Worm (Caenorhabditis elegans) whole organism, L4/young adult: Measurements from ENCODE around the gene T07F12.4.

Experiments
- W03F9.2 ChIP-seq: fragments of 150-350 bp; optimal IDR thresholded peaks from 2 replicates; lab custom pipeline; 2014; ENCODE audit warnings: missing biosample characterization, missing genetic modification characterization
- dao-5 ChIP-seq: sonication (generic microtip); optimal IDR thresholded peaks from 2 replicates; lab custom pipeline; 2016; ENCODE audit warnings: missing genotype, missing genetic modification characterization, moderate library complexity, missing compliant biosample characterization
- him-1 ChIP-seq: sonication (generic microtip); optimal IDR thresholded peaks from 2 replicates; lab custom pipeline; 2016; ENCODE audit warnings: missing genotype, missing genetic modification reagents, missing genetic modification characterization, missing compliant biosample characterization

The T07F12.4 gene

ce11 chrX:4900685-4901084, at the start of gene T07F12.4:
Gene T07F12.4 (minus strand): TSS chrX:4900814.
- TF ChIP-seq W03F9.2 (tag; lab: Kevin White, UChicago) = no peak
- TF ChIP-seq him-1 (tag; lab: Kevin White, UChicago) = no peak
- TF ChIP-seq dao-5 (tag; lab: Kevin White, UChicago) = no peak

- no peak for TF ChIP-seq dao-5 (tag; lab: Kevin White, UChicago)
- TF ChIP-seq him-1 (tag; lab: Kevin White, UChicago) = no peak
- no peak for TF ChIP-seq W03F9.2 (tag; lab: Kevin White, UChicago)
These were observed 47.1 kb upstream of the T07F12.4 start, which contains the start of gene tyra-3 for ce11 chrX:4947749-4948148. Gene tyra-3 (plus strand): TSS chrX:4948049.

- TF ChIP-seq dao-5 (tag; lab: Kevin White, UChicago) (no peak), W03F9.2 (tag; lab: Kevin White, UChicago) (no peak), him-1 (tag; lab: Kevin White, UChicago) (no peak)
These were observed 38.4 kb upstream of the T07F12.4 start for ce11 chrX:4938990-4939389.

ce11 chrX:4932964-4933363, 32.4 kb upstream of the T07F12.4 start:
- TF ChIP-seq him-1 (tag; lab: Kevin White, UChicago) = no peak
- no peak for TF ChIP-seq W03F9.2 (tag; lab: Kevin White, UChicago)
- TF ChIP-seq dao-5 (tag; lab: Kevin White, UChicago) = no peak

- no peak for TF ChIP-seq him-1 (tag; lab: Kevin White, UChicago)
- no peak for TF ChIP-seq W03F9.2 (tag; lab: Kevin White, UChicago)
These were observed 31.4 kb upstream of the T07F12.4 start for ce11 chrX:4932023-4932422.

ce11 chrX:4929657-4930056, 29.0 kb upstream of the T07F12.4 start, which contains the start of gene mct-4:
Gene mct-4 (minus strand): TSS chrX:4929757.
- no peak for TF ChIP-seq him-1 (tag; lab: Kevin White, UChicago)
- TF ChIP-seq dao-5 (tag; lab: Kevin White, UChicago) = no peak
- no peak for TF ChIP-seq W03F9.2 (tag; lab: Kevin White, UChicago)

ce11 chrX:4928118-4928517, 27.5 kb upstream of the T07F12.4 start:
- TF ChIP-seq dao-5 (tag; lab: Kevin White, UChicago) (no peak), him-1 (tag; lab: Kevin White, UChicago) (no peak), W03F9.2 (tag; lab: Kevin White, UChicago) (no peak)

ce11 chrX:4920942-4921540, 20.4 kb upstream of the T07F12.4 start, which contains the start of gene K05B2.4:
Gene K05B2.4 (minus strand): TSS chrX:4920992.
- no peak for TF ChIP-seq him-1 (tag; lab: Kevin White, UChicago)
- no peak for TF ChIP-seq dao-5 (tag; lab: Kevin White, UChicago)
- no peak for TF ChIP-seq W03F9.2 (tag; lab: Kevin White, UChicago)

- no peak for TF ChIP-seq W03F9.2 (tag; lab: Kevin White, UChicago)
- TF ChIP-seq him-1 (tag; lab: Kevin White, UChicago) = no peak
- TF ChIP-seq dao-5 (tag; lab: Kevin White, UChicago) = no peak
These were observed 15.3 kb upstream of the T07F12.4 start, which contains the start of gene ifa-4 for ce11 chrX:4915879-4916278. Gene ifa-4 (minus strand): TSS chrX:4915979.

ce11 chrX:4914464-4914863, 13.8 kb upstream of the T07F12.4 start:
- TF ChIP-seq dao-5 (tag; lab: Kevin White, UChicago) (no peak), W03F9.2 (tag; lab: Kevin White, UChicago) (no peak), him-1 (tag; lab: Kevin White, UChicago) (no peak)

- no peak for TF ChIP-seq dao-5 (tag; lab: Kevin White, UChicago)
- no peak for TF ChIP-seq W03F9.2 (tag; lab: Kevin White, UChicago)
- TF ChIP-seq him-1 (tag; lab: Kevin White, UChicago) = no peak
These were observed 10.8 kb upstream of the T07F12.4 start for ce11 chrX:4911287-4911876.

- TF ChIP-seq dao-5 (tag; lab: Kevin White, UChicago) = no peak
- no peak for TF ChIP-seq him-1 (tag; lab: Kevin White, UChicago)
- no peak for TF ChIP-seq W03F9.2 (tag; lab: Kevin White, UChicago)
These were observed 5.2 kb upstream of the T07F12.4 start, which contains the start of gene K05B2.2 for ce11 chrX:4905804-4906203. Gene K05B2.2 (plus strand): TSS chrX:4906081.

ce11 chrX:4902376-4902775, 1.8 kb upstream of the T07F12.4 start:
- TF ChIP-seq W03F9.2 (tag; lab: Kevin White, UChicago) = no peak
- TF ChIP-seq him-1 (tag; lab: Kevin White, UChicago) = no peak
- TF ChIP-seq dao-5 (tag; lab: Kevin White, UChicago) = no peak

ce11 chrX:4901974-4902373, 1.4 kb upstream of the T07F12.4 start:
- no peak for TF ChIP-seq W03F9.2 (tag; lab: Kevin White, UChicago)
- no peak for TF ChIP-seq him-1 (tag; lab: Kevin White, UChicago)
- no peak for TF ChIP-seq dao-5 (tag; lab: Kevin White, UChicago)
